Worm (Caenorhabditis elegans) whole organism, young adult: Measurements from ENCODE around the gene erfa-3.

Source experiments
- D2030.7 ChIP-seq: fragments of 200-800 bp; sonication (Bioruptor generic); IDR thresholded peaks from 2 replicates; pipeline ENCODE4 v1.3.6; 2022; ENCODE audit warnings: missing genetic modification reagents, missing genetic modification characterization, missing compliant biosample characterization
- F33H1.4 ChIP-seq: fragments of 200-800 bp; sonication (Bioruptor generic); IDR thresholded peaks from 2 replicates; pipeline ENCODE4 v1.3.6; 2022; ENCODE audit warnings: missing genetic modification reagents, missing genetic modification characterization, missing compliant biosample characterization
- F39B2.1 ChIP-seq: fragments of 200-800 bp; sonication (Bioruptor generic); IDR thresholded peaks from 2 replicates; pipeline ENCODE4 v1.3.6; 2022; ENCODE audit warnings: missing genetic modification reagents, missing genetic modification characterization, missing compliant biosample characterization
- F52B5.7 ChIP-seq: sonication (generic microtip); optimal IDR thresholded peaks from 2 replicates; lab custom pipeline; 2016; ENCODE audit warnings: mild to moderate bottlenecking, missing genetic modification characterization, missing compliant biosample characterization
- F55B11.4 ChIP-seq: sonication (generic microtip); optimal IDR thresholded peaks from 2 replicates; lab custom pipeline; 2016; ENCODE audit warnings: missing compliant biosample characterization, missing genetic modification characterization, borderline replicate concordance; ENCODE audit not compliant: insufficient read depth
- F57C9.4 ChIP-seq: sonication (generic microtip); optimal IDR thresholded peaks from 2 replicates; lab custom pipeline; 2017; ENCODE audit warnings: mild to moderate bottlenecking, missing genetic modification characterization, missing compliant biosample characterization
- K11D2.4 ChIP-seq: fragments of 200-800 bp; sonication (Bioruptor generic); IDR thresholded peaks from 2 replicates; pipeline ENCODE4 v1.3.6; 2022; ENCODE audit warnings: missing genetic modification reagents, missing genetic modification characterization, missing compliant biosample characterization
- Y53F4B.3 ChIP-seq: fragments of 200-800 bp; sonication (Bioruptor generic); IDR thresholded peaks from 2 replicates; pipeline ENCODE4 v1.3.6; 2022; ENCODE audit warnings: missing genetic modification reagents, missing genetic modification characterization, missing compliant biosample characterization
- Y53G8AR.9 ChIP-seq: fragments of 200-800 bp; sonication (Bioruptor generic); conservative IDR thresholded peaks from 2 replicates; pipeline ENCODE4 v1.3.6; 2022; ENCODE audit warnings: missing genetic modification reagents, missing genetic modification characterization, missing compliant biosample characterization
- Y79H2A.3 ChIP-seq: fragments of 200-800 bp; sonication (Bioruptor generic); conservative IDR thresholded peaks from 2 replicates; pipeline ENCODE4 v1.3.6; 2022; ENCODE audit warnings: missing genetic modification reagents, missing genetic modification characterization, missing compliant biosample characterization
- Y95B8A.8 ChIP-seq: fragments of 200-800 bp; sonication (Bioruptor generic); IDR thresholded peaks from 2 replicates; pipeline ENCODE4 v1.3.6; 2022; ENCODE audit warnings: missing genetic modification reagents, missing genetic modification characterization, missing compliant biosample characterization
- ama-1 ChIP-seq, 3 experiments: fragments of 150-350 bp in 1 of 3; sonication (generic microtip) in 2 of 3; optimal IDR thresholded peaks; 2 replicates each; lab custom pipeline; 2014 to 2018; ENCODE audit warnings: missing biosample characterization in 2 of 3, missing genetic modification characterization in 2 of 3, missing genetic modification reagents in 2 of 3
- atf-7 ChIP-seq: sonication (generic microtip); optimal IDR thresholded peaks from 2 replicates; lab custom pipeline; 2017; ENCODE audit warnings: mild to moderate bottlenecking, missing genetic modification characterization, missing compliant biosample characterization
- attf-6 ChIP-seq: fragments of 200-800 bp; sonication (Bioruptor generic); IDR thresholded peaks from 2 replicates; pipeline ENCODE4 v1.3.6; 2022; ENCODE audit warnings: missing genetic modification reagents, missing genetic modification characterization, missing compliant biosample characterization
- ccch-3 ChIP-seq: fragments of 200-800 bp; sonication (Bioruptor generic); optimal IDR thresholded peaks from 2 replicates; lab custom pipeline; 2018; ENCODE audit warnings: mild to moderate bottlenecking, missing genetic modification characterization, missing compliant biosample characterization
- cebp-1 ChIP-seq, 2 experiments: fragments of 200-800 bp in 1 of 2; sonication (Bioruptor generic) in 1 of 2; sonication (generic microtip) in 1 of 2; IDR thresholded peaks in 1 of 2; optimal IDR thresholded peaks in 1 of 2; 2 replicates each; pipeline versions ENCODE4 v1.3.6 to Lab custom; 2017 to 2022; ENCODE audit warnings: missing compliant biosample characterization in 2 of 2, missing genetic modification characterization in 2 of 2, mild to moderate bottlenecking in 1 of 2, missing genetic modification reagents in 1 of 2, moderate library complexity in 1 of 2
- ceh-100 ChIP-seq: fragments of 200-800 bp; sonication (Bioruptor generic); IDR thresholded peaks from 2 replicates; pipeline ENCODE4 v1.3.6; 2022; ENCODE audit warnings: missing genetic modification reagents, missing genetic modification characterization, missing compliant biosample characterization
- ceh-27 ChIP-seq: fragments of 200-800 bp; sonication (Bioruptor generic); optimal IDR thresholded peaks from 2 replicates; lab custom pipeline; 2018; ENCODE audit warnings: mild to moderate bottlenecking, missing genetic modification characterization, moderate library complexity, missing compliant biosample characterization
- ceh-58 ChIP-seq: fragments of 200-800 bp; sonication (Bioruptor generic); IDR thresholded peaks from 2 replicates; pipeline ENCODE4 v1.3.6; 2022; ENCODE audit warnings: missing genetic modification characterization, missing compliant biosample characterization
- ceh-91 ChIP-seq: fragments of 200-800 bp; sonication (Bioruptor generic); IDR thresholded peaks from 2 replicates; pipeline ENCODE4 v1.3.6; 2022; ENCODE audit warnings: missing genetic modification reagents, missing genetic modification characterization, missing compliant biosample characterization
- die-1 ChIP-seq: sonication (generic microtip); optimal IDR thresholded peaks from 2 replicates; lab custom pipeline; 2016; ENCODE audit warnings: missing genotype, mild to moderate bottlenecking, missing genetic modification characterization, missing compliant biosample characterization
- dpl-1 ChIP-seq: fragments of 150-350 bp; optimal IDR thresholded peaks from 2 replicates; lab custom pipeline; 2014; ENCODE audit warnings: missing biosample characterization, missing genetic modification reagents, missing genetic modification characterization
- efl-1 ChIP-seq: fragments of 150-350 bp; optimal IDR thresholded peaks from 2 replicates; lab custom pipeline; 2014; ENCODE audit warnings: missing biosample characterization, missing genetic modification reagents, missing genetic modification characterization
- egrh-3 ChIP-seq: fragments of 200-800 bp; sonication (Bioruptor generic); IDR thresholded peaks from 2 replicates; pipeline ENCODE4 v1.3.6; 2022; ENCODE audit warnings: missing genetic modification reagents, missing genetic modification characterization, missing compliant biosample characterization
- ekl-4 ChIP-seq: fragments of 200-800 bp; sonication (Bioruptor generic); IDR thresholded peaks from 2 replicates; pipeline ENCODE4 v1.3.6; 2022; ENCODE audit warnings: missing genetic modification reagents, missing genetic modification characterization, missing compliant biosample characterization
- him-1 ChIP-seq: sonication (generic microtip); optimal IDR thresholded peaks from 2 replicates; lab custom pipeline; 2016; ENCODE audit warnings: missing genotype, missing genetic modification reagents, missing genetic modification characterization, missing compliant biosample characterization
- hlh-12 ChIP-seq: sonication (generic microtip); optimal IDR thresholded peaks from 2 replicates; lab custom pipeline; 2016; ENCODE audit warnings: missing genetic modification characterization, missing compliant biosample characterization
- hmg-20 ChIP-seq: fragments of 200-800 bp; sonication (Bioruptor generic); IDR thresholded peaks from 2 replicates; pipeline ENCODE4 v1.3.6; 2022; ENCODE audit warnings: missing genetic modification reagents, missing genetic modification characterization, missing compliant biosample characterization
- hrde-1 ChIP-seq: sonication (generic microtip); optimal IDR thresholded peaks from 2 replicates; lab custom pipeline; 2016; ENCODE audit warnings: missing genetic modification characterization, mild to moderate bottlenecking, missing compliant biosample characterization, moderate library complexity, missing genotype, missing genetic modification reagents, borderline replicate concordance
- lir-1 ChIP-seq: fragments of 200-800 bp; sonication (Bioruptor generic); conservative IDR thresholded peaks from 2 replicates; pipeline ENCODE4 v1.3.6; 2022; ENCODE audit warnings: missing genetic modification reagents, missing genetic modification characterization, missing compliant biosample characterization
- madf-3 ChIP-seq: fragments of 200-800 bp; sonication (Bioruptor generic); IDR thresholded peaks from 2 replicates; pipeline ENCODE4 v1.3.6; 2022; ENCODE audit warnings: missing genetic modification reagents, missing genetic modification characterization, missing compliant biosample characterization
- madf-6 ChIP-seq: fragments of 200-800 bp; sonication (Bioruptor generic); IDR thresholded peaks from 2 replicates; pipeline ENCODE4 v1.3.6; 2022; ENCODE audit warnings: missing genetic modification reagents, missing genetic modification characterization, missing compliant biosample characterization
- mcd-1 ChIP-seq: fragments of 200-800 bp; sonication (Bioruptor generic); IDR thresholded peaks from 2 replicates; pipeline ENCODE4 v1.3.6; 2022; ENCODE audit warnings: missing genetic modification reagents, missing genetic modification characterization, missing compliant biosample characterization
- nfyb-1 ChIP-seq: fragments of 200-800 bp; sonication (Bioruptor generic); IDR thresholded peaks from 2 replicates; pipeline ENCODE4 v1.3.6; 2022; ENCODE audit warnings: missing genetic modification reagents, missing genetic modification characterization, missing compliant biosample characterization
- nhr-90 ChIP-seq: sonication (generic microtip); optimal IDR thresholded peaks from 2 replicates; lab custom pipeline; 2016; ENCODE audit warnings: missing genotype, mild to moderate bottlenecking, missing genetic modification characterization, missing compliant biosample characterization
- pbrm-1 ChIP-seq: fragments of 200-800 bp; sonication (Bioruptor generic); IDR thresholded peaks from 2 replicates; pipeline ENCODE4 v1.3.6; 2022; ENCODE audit warnings: missing genetic modification reagents, missing genetic modification characterization, missing compliant biosample characterization
- pha-4 ChIP-seq: fragments of 150-350 bp; sonication (generic microtip); optimal IDR thresholded peaks from 2 replicates; lab custom pipeline; 2014; ENCODE audit warnings: missing biosample characterization, missing genetic modification reagents, missing genetic modification characterization
- rpc-1 ChIP-seq, 2 experiments: fragments of 150-350 bp in 1 of 2; sonication (generic microtip) in 1 of 2; optimal IDR thresholded peaks; 2 replicates each; lab custom pipeline; 2014 to 2018; ENCODE audit warnings: missing biosample characterization in 1 of 2, missing genetic modification characterization in 1 of 2, missing genetic modification reagents in 1 of 2, missing genotype in 1 of 2
- sdz-38 ChIP-seq: sonication (generic microtip); optimal IDR thresholded peaks from 2 replicates; lab custom pipeline; 2016; ENCODE audit warnings: missing genotype, missing genetic modification characterization, missing compliant biosample characterization
- snpc-1.3 ChIP-seq: sonication (generic microtip); optimal IDR thresholded peaks from 2 replicates; lab custom pipeline; 2017; ENCODE audit warnings: missing genetic modification characterization, mild to moderate bottlenecking, missing compliant biosample characterization, antibody characterized with exemption, moderate library complexity, missing genotype, missing genetic modification reagents; ENCODE audit not compliant: insufficient read depth
- snpc-4 ChIP-seq, 5 experiments: fragments of 150-350 bp in 1 of 5; sonication (generic microtip) in 4 of 5; optimal IDR thresholded peaks; 2 replicates each; lab custom pipeline; 2014 to 2018; ENCODE audit warnings: missing genetic modification characterization in 5 of 5, missing biosample characterization in 3 of 5, antibody characterized with exemption in 2 of 5, mild to moderate bottlenecking in 2 of 5, missing compliant biosample characterization in 2 of 5, missing genotype in 2 of 5, moderate library complexity in 2 of 5, missing genetic modification reagents in 1 of 5
- somi-1 ChIP-seq: fragments of 200-800 bp; sonication (Bioruptor generic); optimal IDR thresholded peaks from 2 replicates; lab custom pipeline; 2018; ENCODE audit warnings: mild to moderate bottlenecking, missing genetic modification characterization, missing compliant biosample characterization
- zim-3 ChIP-seq: sonication (generic microtip); optimal IDR thresholded peaks from 2 replicates; lab custom pipeline; 2017; ENCODE audit warnings: mild to moderate bottlenecking, missing genetic modification characterization, moderate library complexity, missing compliant biosample characterization
- ztf-25 ChIP-seq: fragments of 200-800 bp; sonication (Bioruptor generic); IDR thresholded peaks from 2 replicates; pipeline ENCODE4 v1.3.6; 2022; ENCODE audit warnings: missing genetic modification reagents, missing genetic modification characterization, missing compliant biosample characterization
- ztf-3 ChIP-seq: fragments of 200-800 bp; sonication (Bioruptor generic); optimal IDR thresholded peaks from 2 replicates; lab custom pipeline; 2018; ENCODE audit warnings: mild to moderate bottlenecking, missing genetic modification characterization, missing compliant biosample characterization

Gene erfa-3

DNA sequence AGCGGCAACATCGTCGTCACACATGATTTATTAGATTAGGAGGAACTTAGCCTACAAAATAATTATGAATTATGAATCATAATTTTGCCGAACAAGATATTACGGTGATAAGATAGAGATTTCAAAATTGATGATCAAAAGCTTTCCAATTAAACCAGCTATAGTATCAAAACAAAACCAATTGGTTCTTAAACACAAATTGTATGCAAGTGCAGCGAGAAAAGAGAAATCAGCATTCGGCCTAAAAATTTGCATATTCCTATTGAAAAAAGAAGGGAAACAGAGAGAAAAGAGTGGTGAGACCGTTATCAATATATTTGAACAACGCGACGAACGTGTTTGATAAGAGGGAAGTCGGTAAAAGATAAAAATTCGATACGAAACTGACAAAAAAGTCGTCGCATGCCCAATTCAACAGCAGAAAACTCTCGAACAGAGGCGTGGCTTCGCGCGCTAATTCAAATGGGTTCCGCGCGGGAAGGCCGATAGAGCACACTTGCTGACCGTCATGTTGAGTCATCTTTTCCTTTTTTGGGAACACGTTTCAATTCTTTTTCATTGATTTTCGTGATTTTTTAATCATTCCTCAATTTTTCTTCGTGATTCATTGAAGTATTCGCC lies 34.7 kb downstream of the erfa-3 start, which contains the start of gene act-2 (continued):
- TF ChIP-seq snpc-1.3 (peak; percentile 76), pha-4 (tag; lab: Kevin White, UChicago) (no peak), madf-6 (GFP tag; lab: Robert Waterston, UW) (peak; percentile 95), nhr-90 (no peak), F33H1.4 (GFP tag; lab: Robert Waterston, UW) (peak; percentile 69), Y79H2A.3 (GFP tag; lab: Robert Waterston, UW) (0 out of 2 replicates have a peak, but pooled peaks have one; percentile 39), nfyb-1 (GFP tag; lab: Robert Waterston, UW) (peak; percentile 76; the same call in 1 of the 2 replicates), snpc-4 (GFP tag; optimal IDR thresholded peaks at IDR 0.05; lab: Kevin White, UChicago) (no peak), snpc-4 (tag; optimal IDR thresholded peaks at IDR 0.05; lab: Kevin White, UChicago) (peak in 3 of 4 experiments; percentile 17 to 56 (median 55)), D2030.7 (peak; percentile 91), lir-1 (GFP tag; lab: Robert Waterston, UW) (peak; percentile 59; the same call in 1 of the 2 replicates), somi-1 (GFP tag; lab: Kevin White, UChicago) (no peak), zim-3 (no peak), hrde-1 (tag; lab: Kevin White, UChicago) (peak; percentile 38), K11D2.4 (GFP tag; lab: Robert Waterston, UW) (0 out of 2 replicates have a peak, but pooled peaks have one; percentile 33), sdz-38 (no peak), hmg-20 (GFP tag; lab: Robert Waterston, UW) (no peak), F57C9.4 (no peak), cebp-1 (GFP tag; IDR thresholded peaks at IDR 0.05; lab: Robert Waterston, UW) (no peak), cebp-1 (tag; optimal IDR thresholded peaks at IDR 0.05; lab: Kevin White, UChicago) (no peak), ztf-3 (GFP tag; lab: Kevin White, UChicago) (no peak), Y95B8A.8 (peak; percentile 74), hlh-12 (tag; lab: Kevin White, UChicago) (no peak), efl-1 (GFP tag; lab: Kevin White, UChicago) (peak; percentile 96), pbrm-1 (GFP tag; lab: Robert Waterston, UW) (peak; percentile 85), dpl-1 (GFP tag; lab: Kevin White, UChicago) (peak; percentile 93), ceh-91 (peak; percentile 86), F55B11.4 (tag; lab: Kevin White, UChicago) (no peak), rpc-1 (optimal IDR thresholded peaks at IDR 0.05; lab: Kevin White, UChicago) (peak; percentile 8), rpc-1 (tag; optimal IDR thresholded peaks at IDR 0.05; lab: Kevin White, UChicago) (no peak), madf-3 (peak; percentile 87), attf-6 (GFP tag; lab: Robert Waterston, UW) (peak; percentile 52; the same call in 1 of the 2 replicates), Y53F4B.3 (GFP tag; lab: Robert Waterston, UW) (no peak), him-1 (tag; lab: Kevin White, UChicago) (no peak), ceh-100 (GFP tag; lab: Robert Waterston, UW) (peak; percentile 64), ztf-25 (no peak), ccch-3 (GFP tag; lab: Kevin White, UChicago) (no peak), Y53G8AR.9 (GFP tag; lab: Robert Waterston, UW) (peak; percentile 77), ceh-27 (GFP tag; lab: Kevin White, UChicago) (peak; percentile 67), egrh-3 (GFP tag; lab: Robert Waterston, UW) (peak; percentile 44; the same call in 1 of the 2 replicates), F39B2.1 (GFP tag; lab: Robert Waterston, UW) (no peak), atf-7 (no peak), die-1 (tag; lab: Kevin White, UChicago) (no peak), ekl-4 (peak; percentile 73), ama-1 (optimal IDR thresholded peaks at IDR 0.05; lab: Kevin White, UChicago) (no peak), ama-1 (GFP tag; optimal IDR thresholded peaks at IDR 0.05; lab: Kevin White, UChicago) (no peak), F52B5.7 (tag; lab: Kevin White, UChicago) (no peak), ceh-58 (GFP tag; lab: Robert Waterston, UW) (no peak), mcd-1 (GFP tag; lab: Robert Waterston, UW) (peak; percentile 95)
